Worm (Caenorhabditis elegans): ENCODE data around the gene emb-5.

emb-5 gene

ce11 chrIII:4689595-4689994 is 30.9 kb downstream of the emb-5 start (continued):
- TF ChIP-seq ZK185.1 (tag; optimal IDR thresholded peaks at IDR 0.05; ENCODE audit: poor library complexity, severe bottlenecking) (peak; percentile 85), egl-44 (GFP tag; IDR thresholded peaks at IDR 0.05) (peak; percentile 79), madf-8 (GFP tag; conservative IDR thresholded peaks at IDR 0.05) (peak; percentile 41; the same call in 1 of the 2 replicates), ztf-28 (GFP tag; IDR thresholded peaks at IDR 0.05) (peak; percentile 91), ceh-91 (GFP tag; IDR thresholded peaks at IDR 0.05) (0 out of 2 replicates have a peak, but pooled peaks have one; percentile 26), him-1 (tag; optimal IDR thresholded peaks at IDR 0.05) (peak; percentile 88), mel-28 (tag; optimal IDR thresholded peaks at IDR 0.05; ENCODE audit: borderline replicate concordance) (no peak), aptf-2 (GFP tag; conservative IDR thresholded peaks at IDR 0.05) (no peak)

ce11 chrIII:4688965-4689364 is 31.5 kb downstream of the emb-5 start, which contains the start of gene ppat-1:
ppat-1 (plus strand) TSS chrIII:4689280.
- TF ChIP-seq somi-1 (GFP tag; optimal IDR thresholded peaks at IDR 0.05) (no peak), aptf-3 (GFP tag; IDR thresholded peaks at IDR 0.05) (no peak), nhr-80 (tag; optimal IDR thresholded peaks at IDR 0.05) (peak; percentile 51), attf-3 (GFP tag; conservative IDR thresholded peaks at IDR 0.05) (no peak)

ce11 chrIII:4688356-4688755 is 32.1 kb downstream of the emb-5 start, which contains the start of gene tag-243:
tag-243 (minus strand) TSS chrIII:4688456.
- TF ChIP-seq snpc-4 (GFP tag; optimal IDR thresholded peaks at IDR 0.05): no peak
- TF ChIP-seq snpc-4 (tag; optimal IDR thresholded peaks at IDR 0.05): no peak
- TF ChIP-seq B0035.1 (tag; optimal IDR thresholded peaks at IDR 0.05): no peak
- TF ChIP-seq tlf-1 (GFP tag; optimal IDR thresholded peaks at IDR 0.05): no peak
- TF ChIP-seq hmg-1.2 (GFP tag; IDR thresholded peaks at IDR 0.05): peak; percentile 64
- TF ChIP-seq Y53G8AR.9 (GFP tag; conservative IDR thresholded peaks at IDR 0.05): no peak

- TF ChIP-seq dox-1 (GFP tag; IDR thresholded peaks at IDR 0.05) (no peak), F55B11.4 (tag; optimal IDR thresholded peaks at IDR 0.05; ENCODE audit: borderline replicate concordance, insufficient read depth) (no peak), bed-1 (GFP tag; IDR thresholded peaks at IDR 0.05) (no peak), nhr-179 (tag; optimal IDR thresholded peaks at IDR 0.05) (no peak)
Measured at ce11 chrIII:4687134-4687533, 33.3 kb downstream of the emb-5 start.

ce11 chrIII:4679963-4680484 is 40.4 kb downstream of the emb-5 start, which contains the start of gene srg-11:
srg-11 (plus strand) TSS chrIII:4680013.
- TF ChIP-seq egl-18 (GFP tag; IDR thresholded peaks at IDR 0.05) (no peak), snpc-1.3 (tag; optimal IDR thresholded peaks at IDR 0.05; ENCODE audit: insufficient read depth) (no peak), atf-7 (tag; optimal IDR thresholded peaks at IDR 0.05) (no peak), lag-1 (GFP tag; IDR thresholded peaks at IDR 0.05) (no peak), madf-6 (GFP tag; IDR thresholded peaks at IDR 0.05) (no peak), ekl-4 (GFP tag; IDR thresholded peaks at IDR 0.05) (no peak), mxl-1 (tag; optimal IDR thresholded peaks at IDR 0.05) (no peak), tbx-9 (tag; optimal IDR thresholded peaks at IDR 0.05; ENCODE audit: borderline replicate concordance) (no peak), F57A8.1 (GFP tag; optimal IDR thresholded peaks at IDR 0.05) (no peak), F10E7.11 (tag; optimal IDR thresholded peaks at IDR 0.05) (no peak), fkh-3 (tag; optimal IDR thresholded peaks at IDR 0.05) (no peak), B0336.3 (GFP tag; IDR thresholded peaks at IDR 0.05) (no peak), Y95B8A.8 (GFP tag; IDR thresholded peaks at IDR 0.05) (no peak), C17E4.6 (GFP tag; IDR thresholded peaks at IDR 0.05) (no peak), snpc-4 (GFP tag; optimal IDR thresholded peaks at IDR 0.05) (no peak), snpc-4 (tag; optimal IDR thresholded peaks at IDR 0.05) (no peak), B0261.1 (tag; optimal IDR thresholded peaks at IDR 0.05) (no peak), hsf-1 (GFP tag; IDR thresholded peaks at IDR 0.05) (no peak)

Measured in whole organism, young adult.